Fruit fly (Drosophila melanogaster): ENCODE results near the gene CG45064.

The CG45064 gene

dm6 chrX:14840417-14840872 lies 41.9 kb downstream of the CG45064 start (continued):
- TF ChIP-seq CG15011 (GFP tag; optimal IDR thresholded peaks at IDR 0.05) (no peak), CG13775 (GFP tag; optimal IDR thresholded peaks at IDR 0.05) (peak; percentile 42), ham (GFP tag; IDR thresholded peaks at IDR 0.05) (no peak), CG12659 (GFP tag; optimal IDR thresholded peaks at IDR 0.05) (peak; percentile 34), Taf1 (GFP tag; IDR thresholded peaks at IDR 0.05) (no peak), chn (GFP tag; optimal IDR thresholded peaks at IDR 0.05) (no peak), Sox102F (GFP tag; optimal IDR thresholded peaks at IDR 0.05) (peak; percentile 63), odd (GFP tag; optimal IDR thresholded peaks at IDR 0.05) (peak; percentile 9), grau (tag; optimal IDR thresholded peaks at IDR 0.05) (peak; percentile 68), CG8924 (tag; optimal IDR thresholded peaks at IDR 0.05) (peak; percentile 35), dmrt11E (tag; optimal IDR thresholded peaks at IDR 0.05) (peak; percentile 10), CG7987 (GFP tag; optimal IDR thresholded peaks at IDR 0.05) (no peak), CG14014 (GFP tag; IDR thresholded peaks at IDR 0.05) (0 out of 2 replicates have a peak, but pooled peaks have one; percentile 22), bab2 (GFP tag; optimal IDR thresholded peaks at IDR 0.05) (no peak), CG18262 (tag; optimal IDR thresholded peaks at IDR 0.05) (peak; percentile 56), Chrac-16 (GFP tag; optimal IDR thresholded peaks at IDR 0.05) (no peak), sob (GFP tag; IDR thresholded peaks at IDR 0.05) (0 out of 2 replicates have a peak, but pooled peaks have one; percentile 12), nom (GFP tag; optimal IDR thresholded peaks at IDR 0.05) (peak; percentile 81), CG14710 (tag; optimal IDR thresholded peaks at IDR 0.05) (peak; percentile 24), CG2678 (tag; optimal IDR thresholded peaks at IDR 0.05) (peak; percentile 71), chinmo (GFP tag; IDR thresholded peaks at IDR 0.05; ENCODE audit: partially characterized antibody) (no peak)

- no peak for TF ChIP-seq CG2889 (GFP tag; IDR thresholded peaks at IDR 0.05)
- peak; percentile 39; the same call in 1 of the 2 replicates for TF ChIP-seq Xrp1 (GFP tag; IDR thresholded peaks at IDR 0.05)
- peak; percentile 71 for TF ChIP-seq her (GFP tag; optimal IDR thresholded peaks at IDR 0.05)
- no peak for TF ChIP-seq CG9437 (GFP tag; optimal IDR thresholded peaks at IDR 0.05)
- TF ChIP-seq en (GFP tag; optimal IDR thresholded peaks at IDR 0.05) = no peak
- TF ChIP-seq gem (tag; optimal IDR thresholded peaks at IDR 0.05) = peak; percentile 52
- no peak for TF ChIP-seq CG7357 (GFP tag; IDR thresholded peaks at IDR 0.05)
- TF ChIP-seq sr (GFP tag; IDR thresholded peaks at IDR 0.05) = no peak
- TF ChIP-seq CG4730 (GFP tag; IDR thresholded peaks at IDR 0.05) = peak; percentile 12; the same call in 1 of the 2 replicates
- TF ChIP-seq bcd (GFP tag; optimal IDR thresholded peaks at IDR 0.05) = peak; percentile 46
- TF ChIP-seq ap (GFP tag; IDR thresholded peaks at IDR 0.05) = no peak
- TF ChIP-seq ham (GFP tag; IDR thresholded peaks at IDR 0.05) = peak; percentile 27; the same call in 1 of the 2 replicates
- peak; percentile 53; the same call in 1 of the 3 replicates for TF ChIP-seq Optix (GFP tag; IDR thresholded peaks at IDR 0.05)
- peak; percentile 61 for TF ChIP-seq HmgZ (tag; optimal IDR thresholded peaks at IDR 0.05)
- TF ChIP-seq kni (GFP tag; optimal IDR thresholded peaks at IDR 0.05) = no peak
- TF ChIP-seq Rx (GFP tag; IDR thresholded peaks at IDR 0.05) = no peak
- TF ChIP-seq CG10209 (GFP tag; optimal IDR thresholded peaks at IDR 0.05) = peak; percentile 33
- peak; percentile 61 for TF ChIP-seq CG1832 (GFP tag; optimal IDR thresholded peaks at IDR 0.05)
- TF ChIP-seq CG11696 (GFP tag; IDR thresholded peaks at IDR 0.05) = no peak
- 0 out of 2 replicates have a peak, but pooled peaks have one; percentile 26 for TF ChIP-seq toy (GFP tag; IDR thresholded peaks at IDR 0.05)
- no peak for TF ChIP-seq CG15479 (GFP tag; optimal IDR thresholded peaks at IDR 0.05)
- peak; percentile 28; the same call in 2 of the 3 replicates for TF ChIP-seq tgo (GFP tag; IDR thresholded peaks at IDR 0.05)
- TF ChIP-seq ems (GFP tag; optimal IDR thresholded peaks at IDR 0.05) = peak; percentile 24
- peak; percentile 38; the same call in 1 of the 2 replicates for TF ChIP-seq gsb (GFP tag; IDR thresholded peaks at IDR 0.05)
- peak; percentile 64; the same call in 2 of the 3 replicates for TF ChIP-seq CG34422 (GFP tag; IDR thresholded peaks at IDR 0.05)
- TF ChIP-seq CG11398 (GFP tag; optimal IDR thresholded peaks at IDR 0.05) = no peak
- no peak for TF ChIP-seq corto (GFP tag; optimal IDR thresholded peaks at IDR 0.05)
- no peak for TF ChIP-seq run (tag; optimal IDR thresholded peaks at IDR 0.05)
- TF ChIP-seq Poxn (GFP tag; IDR thresholded peaks at IDR 0.05) = no peak
- no peak for TF ChIP-seq Dad (GFP tag; optimal IDR thresholded peaks at IDR 0.05)
Measured at dm6 chrX:14839739-14840347, 42.5 kb downstream of the CG45064 start.
